Fruit fly (Drosophila melanogaster) whole organism, wandering third instar larva: ENCODE results near the gene CG10874.
A peak's percentile ranks its signal among the peaks of the same experiment; 100 is the strongest.

Experiments used
- Abd-B ChIP-seq: fragments of >200 bp; optimal IDR thresholded peaks from 2 replicates; lab custom pipeline; 2017; ENCODE audit warnings: missing biosample characterization, missing genetic modification characterization
- CG32264 ChIP-seq: fragments of 200-800 bp; sonication (Bioruptor generic); optimal IDR thresholded peaks from 2 replicates; lab custom pipeline; 2016; ENCODE audit warnings: missing biosample characterization, missing genetic modification characterization
- CG9705 ChIP-seq: fragments of 200-800 bp; sonication (Bioruptor generic); optimal IDR thresholded peaks from 2 replicates; lab custom pipeline; 2018; ENCODE audit warnings: missing biosample characterization, mild to moderate bottlenecking, missing genetic modification characterization
- CrebA ChIP-seq: fragments of 200-800 bp; sonication (Bioruptor generic); optimal IDR thresholded peaks from 2 replicates; lab custom pipeline; 2016; ENCODE audit warnings: missing biosample characterization, mild to moderate bottlenecking, missing genetic modification characterization, borderline replicate concordance
- Dfd ChIP-seq: fragments of >200 bp; optimal IDR thresholded peaks from 2 replicates; lab custom pipeline; 2017; ENCODE audit warnings: missing biosample characterization, missing genetic modification characterization
- Dif ChIP-seq: fragments of 200-275, 200-300 bp; sonication (Bioruptor generic); optimal IDR thresholded peaks from 2 replicates; lab custom pipeline; 2018; ENCODE audit warnings: missing biosample characterization, missing genetic modification characterization; ENCODE audit not compliant: partially characterized antibody
- GATAd ChIP-seq: sonication (Bioruptor generic); optimal IDR thresholded peaks from 2 replicates; lab custom pipeline; 2016; ENCODE audit warnings: missing biosample characterization, missing genetic modification characterization
- HLH106 ChIP-seq: fragments of 200-800 bp; optimal IDR thresholded peaks from 3 replicates; lab custom pipeline; 2019; ENCODE audit warnings: missing biosample characterization, mild to moderate bottlenecking, missing genetic modification characterization, moderate library complexity
- Hnf4 ChIP-seq: fragments of 200-800 bp; sonication (Bioruptor generic); optimal IDR thresholded peaks from 2 replicates; lab custom pipeline; 2016; ENCODE audit warnings: missing biosample characterization, mild to moderate bottlenecking, missing genetic modification characterization
- Hr78 ChIP-seq: fragments of >200 bp; optimal IDR thresholded peaks from 2 replicates; lab custom pipeline; 2017; ENCODE audit warnings: missing biosample characterization, missing genetic modification characterization
- Hr83 ChIP-seq: fragments of 200-300 bp; sonication (Bioruptor generic); optimal IDR thresholded peaks from 2 replicates; lab custom pipeline; 2016; ENCODE audit warnings: missing biosample characterization, mild to moderate bottlenecking, missing genetic modification characterization, moderate library complexity; ENCODE audit not compliant: poor library complexity, severe bottlenecking
- Jra ChIP-seq: sonication (Bioruptor generic); optimal IDR thresholded peaks from 2 replicates; lab custom pipeline; 2016; ENCODE audit warnings: missing biosample characterization, missing genetic modification characterization
- Mio ChIP-seq: sonication (Bioruptor generic); optimal IDR thresholded peaks from 2 replicates; lab custom pipeline; 2016; ENCODE audit warnings: missing biosample characterization, missing genetic modification characterization
- Myc ChIP-seq: fragments of >200 bp; optimal IDR thresholded peaks from 2 replicates; lab custom pipeline; 2017
- N ChIP-seq: fragments of >200 bp; optimal IDR thresholded peaks from 2 replicates; lab custom pipeline; 2018; ENCODE audit warnings: missing biosample characterization, missing external identifiers, missing genetic modification characterization
- OdsH ChIP-seq: fragments of 200-800 bp; sonication (Bioruptor generic); optimal IDR thresholded peaks from 2 replicates; lab custom pipeline; 2016; ENCODE audit warnings: missing biosample characterization, mild to moderate bottlenecking, missing genetic modification characterization
- Rel ChIP-seq, 2 experiments: fragments of 200-800 bp; sonication (Bioruptor generic) in 1 of 2; optimal IDR thresholded peaks; 2 replicates in 1 of 2; 3 replicates in 1 of 2; lab custom pipeline; 2016 to 2019; ENCODE audit warnings: mild to moderate bottlenecking in 2 of 2, missing biosample characterization in 2 of 2, missing genetic modification characterization in 2 of 2, moderate library complexity in 1 of 2
- Sp1 ChIP-seq: fragments of 200-800 bp; sonication (Bioruptor generic); optimal IDR thresholded peaks from 3 replicates; lab custom pipeline; 2019; ENCODE audit warnings: missing biosample characterization, mild to moderate bottlenecking, missing genetic modification characterization, moderate library complexity
- Vsx2 ChIP-seq: fragments of 200-300, 225-300 bp; sonication (Bioruptor generic); optimal IDR thresholded peaks from 2 replicates; lab custom pipeline; 2018; ENCODE audit warnings: missing biosample characterization, missing genetic modification characterization; ENCODE audit not compliant: partially characterized antibody
- br ChIP-seq: fragments of 200-800 bp; sonication (Bioruptor generic); optimal IDR thresholded peaks from 2 replicates; lab custom pipeline; 2016; ENCODE audit warnings: missing biosample characterization, missing genetic modification characterization
- brk ChIP-seq: fragments of 200-800 bp; sonication (Bioruptor generic); optimal IDR thresholded peaks from 2 replicates; lab custom pipeline; 2016; ENCODE audit warnings: missing biosample characterization, mild to moderate bottlenecking, missing genetic modification characterization
- dl ChIP-seq, 2 experiments: fragments of 175-275, 200-275 bp in 1 of 2; fragments of 200-275 bp in 1 of 2; sonication (Bioruptor generic); optimal IDR thresholded peaks; lab custom pipeline; 2018; ENCODE audit warnings: mild to moderate bottlenecking in 2 of 2, missing biosample characterization in 2 of 2, missing genetic modification characterization in 2 of 2, moderate library complexity in 2 of 2; ENCODE audit not compliant: partially characterized antibody in 2 of 2, insufficient read depth in 1 of 2
- dmrt93B ChIP-seq: fragments of 200-800 bp; sonication (Bioruptor generic); optimal IDR thresholded peaks from 2 replicates; lab custom pipeline; 2018; ENCODE audit warnings: missing biosample characterization, mild to moderate bottlenecking, missing genetic modification characterization
- dsf ChIP-seq: sonication (Bioruptor generic); optimal IDR thresholded peaks from 2 replicates; lab custom pipeline; 2016; ENCODE audit warnings: missing biosample characterization, missing genetic modification characterization, borderline replicate concordance
- ey ChIP-seq: fragments of 200-800 bp; sonication (Bioruptor generic); optimal IDR thresholded peaks from 2 replicates; lab custom pipeline; 2016; ENCODE audit warnings: missing biosample characterization, missing genetic modification characterization
- foxo ChIP-seq, 2 experiments: fragments of 200-800 bp; sonication (Bioruptor generic); optimal IDR thresholded peaks; 2 replicates in 1 of 2; 3 replicates in 1 of 2; lab custom pipeline; 2016 to 2017; ENCODE audit warnings: missing biosample characterization in 2 of 2, missing genetic modification characterization in 2 of 2
- fru ChIP-seq: fragments of 200-800 bp; sonication (Bioruptor generic); optimal IDR thresholded peaks from 3 replicates; lab custom pipeline; 2016; ENCODE audit warnings: missing biosample characterization, mild to moderate bottlenecking, missing genetic modification characterization
- h ChIP-seq: fragments of 200-800 bp; sonication (Bioruptor generic); optimal IDR thresholded peaks from 3 replicates; lab custom pipeline; 2016; ENCODE audit warnings: missing biosample characterization, mild to moderate bottlenecking, missing genetic modification characterization
- jim ChIP-seq: fragments of 175-275, 200-325 bp; sonication (Bioruptor generic); optimal IDR thresholded peaks from 2 replicates; lab custom pipeline; 2016; ENCODE audit warnings: missing biosample characterization, mild to moderate bottlenecking, missing genetic modification characterization
- lola ChIP-seq: fragments of >200 bp; optimal IDR thresholded peaks from 2 replicates; lab custom pipeline; 2017; ENCODE audit warnings: missing biosample characterization, missing genetic modification characterization
- pan ChIP-seq: fragments of >200 bp; optimal IDR thresholded peaks from 2 replicates; lab custom pipeline; 2017
- psq ChIP-seq: fragments of 200-800 bp; sonication (Bioruptor generic); optimal IDR thresholded peaks from 3 replicates; lab custom pipeline; 2017; ENCODE audit warnings: missing biosample characterization, mild to moderate bottlenecking, missing genetic modification characterization, moderate library complexity
- rgr ChIP-seq: fragments of 200-800 bp; sonication (Bioruptor generic); optimal IDR thresholded peaks from 3 replicates; lab custom pipeline; 2016; ENCODE audit warnings: missing biosample characterization, mild to moderate bottlenecking, missing genetic modification characterization
- sage ChIP-seq: fragments of 200-800 bp; sonication (Bioruptor generic); optimal IDR thresholded peaks from 2 replicates; lab custom pipeline; 2016; ENCODE audit warnings: missing biosample characterization, mild to moderate bottlenecking, missing genetic modification characterization
- sv ChIP-seq: fragments of 200-800 bp; sonication (Bioruptor generic); optimal IDR thresholded peaks from 3 replicates; lab custom pipeline; 2016; ENCODE audit warnings: missing biosample characterization, missing genetic modification characterization
- tai ChIP-seq: sonication (Bioruptor generic); optimal IDR thresholded peaks from 2 replicates; lab custom pipeline; 2016; ENCODE audit warnings: missing biosample characterization, missing genetic modification characterization
- usp ChIP-seq: fragments of >200 bp; optimal IDR thresholded peaks from 2 replicates; lab custom pipeline; 2017; ENCODE audit warnings: missing biosample characterization, missing genetic modification characterization
- woc ChIP-seq: sonication (Bioruptor generic); optimal IDR thresholded peaks from 2 replicates; lab custom pipeline; 2016; ENCODE audit warnings: missing biosample characterization, mild to moderate bottlenecking, missing genetic modification characterization

Gene CG10874

DNA sequence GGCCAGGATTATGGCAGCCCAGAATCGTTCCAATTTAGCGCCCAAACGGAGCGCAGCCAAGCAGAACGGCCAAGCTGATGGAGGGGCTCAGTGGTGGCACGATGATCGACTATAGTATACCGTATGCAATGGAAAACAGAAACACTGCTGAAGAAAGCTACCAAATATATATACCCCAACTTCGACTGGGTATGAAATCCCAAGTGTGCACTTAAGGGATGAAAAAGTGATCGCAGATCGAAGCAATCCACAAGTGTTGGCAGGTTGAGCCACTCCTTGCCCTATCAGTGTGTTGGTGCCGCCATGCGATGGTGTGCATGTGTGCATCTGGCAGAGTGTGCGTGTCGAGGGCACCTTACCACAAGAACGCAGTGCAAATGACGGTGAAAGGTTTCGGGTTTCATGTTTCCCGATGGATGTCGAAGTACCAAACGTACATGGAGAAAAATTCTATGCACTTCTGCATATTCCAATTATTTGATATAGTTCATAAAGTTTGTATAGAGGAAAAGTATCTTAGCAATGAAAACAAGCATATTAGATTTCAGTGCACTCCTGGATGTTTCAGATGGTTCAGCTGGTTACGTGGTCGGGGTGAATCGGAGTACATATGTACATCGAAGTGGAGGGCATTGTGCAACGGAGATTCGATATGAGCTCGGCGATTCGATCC lies 10.1 kb downstream of the CG10874 start:
- TF ChIP-seq dmrt93B (GFP tag; lab: Kevin White, UChicago), result no peak
- TF ChIP-seq Jra (GFP tag; lab: Kevin White, UChicago), result no peak
- TF ChIP-seq Vsx2 (GFP tag; lab: Kevin White, UChicago), result no peak
- TF ChIP-seq psq, result peak; percentile 14
- no peak for TF ChIP-seq CrebA
- TF ChIP-seq h (GFP tag; lab: Kevin White, UChicago), result peak; percentile 20
- peak; percentile 7 for TF ChIP-seq br
- TF ChIP-seq Hr83, result no peak
- TF ChIP-seq jim (GFP tag; lab: Kevin White, UChicago), result no peak
- no peak for TF ChIP-seq dl (GFP tag; optimal IDR thresholded peaks at IDR 0.05; lab: Kevin White, UChicago; ENCODE audit: insufficient read depth in 1 of 2, partially characterized antibody in 2 of 2)
- no peak for TF ChIP-seq brk
- TF ChIP-seq GATAd (GFP tag; lab: Kevin White, UChicago), result no peak
- no peak for TF ChIP-seq dsf
- no peak for TF ChIP-seq usp (GFP tag; lab: Kevin White, UChicago)
- no peak for TF ChIP-seq tai
- TF ChIP-seq pan (lab: Kevin White, UChicago), result no peak
- peak in 1 of 2 experiments; percentile 37 for TF ChIP-seq foxo (GFP tag; optimal IDR thresholded peaks at IDR 0.05; lab: Kevin White, UChicago)
- TF ChIP-seq Myc, result no peak
- no peak for TF ChIP-seq Dfd (GFP tag; lab: Kevin White, UChicago)
- TF ChIP-seq N (GFP tag; lab: Kevin White, UChicago), result no peak
- TF ChIP-seq OdsH (GFP tag; lab: Kevin White, UChicago), result peak; percentile 5
- TF ChIP-seq HLH106 (tag; lab: Kevin White, UChicago), result peak; percentile 34
- TF ChIP-seq CG32264 (GFP tag; lab: Kevin White, UChicago), result no peak
- TF ChIP-seq Mio (GFP tag; lab: Kevin White, UChicago), result no peak
- TF ChIP-seq rgr (GFP tag; lab: Kevin White, UChicago), result no peak
- TF ChIP-seq Rel (GFP tag; optimal IDR thresholded peaks at IDR 0.05; lab: Kevin White, UChicago), result no peak
- TF ChIP-seq Rel (tag; optimal IDR thresholded peaks at IDR 0.05; lab: Kevin White, UChicago), result no peak
- peak; percentile 10 for TF ChIP-seq Sp1 (GFP tag; lab: Kevin White, UChicago)
- TF ChIP-seq woc (GFP tag; lab: Kevin White, UChicago), result peak; percentile 64
- TF ChIP-seq Dif, result no peak
- TF ChIP-seq sage, result no peak
- TF ChIP-seq fru (GFP tag; lab: Kevin White, UChicago), result peak; percentile 59
- TF ChIP-seq Hnf4 (GFP tag; lab: Kevin White, UChicago), result peak; percentile 10
- TF ChIP-seq sv (GFP tag; lab: Kevin White, UChicago), result peak; percentile 31
- TF ChIP-seq lola (GFP tag; lab: Kevin White, UChicago), result no peak
- no peak for TF ChIP-seq CG9705 (GFP tag; lab: Kevin White, UChicago)
- TF ChIP-seq Hr78 (GFP tag; lab: Kevin White, UChicago), result no peak
- no peak for TF ChIP-seq Abd-B
- no peak for TF ChIP-seq ey (GFP tag; lab: Kevin White, UChicago)
- TF ChIP-seq, all 38 proteins: peak for 11

DNA sequence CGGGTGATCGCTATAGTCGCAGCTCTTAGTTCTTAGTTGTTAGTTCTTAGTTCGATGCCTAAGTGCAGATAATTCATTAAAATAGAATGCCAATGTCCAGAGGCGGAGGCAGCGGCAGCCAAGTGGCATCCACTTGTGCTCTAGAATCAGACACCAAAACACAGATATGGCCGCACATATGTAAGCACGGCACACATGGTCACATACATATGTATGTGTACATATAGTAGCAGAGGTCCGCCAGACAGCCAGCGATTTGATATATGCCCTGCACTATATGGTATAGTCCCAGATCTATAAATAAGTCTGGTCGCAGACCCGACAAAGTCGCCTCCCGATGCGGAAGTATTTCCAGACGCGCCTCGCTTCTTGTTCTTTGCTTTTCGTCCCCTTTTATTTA lies 11.5 kb downstream of the CG10874 start:
- no peak for TF ChIP-seq rgr (GFP tag; lab: Kevin White, UChicago)
- TF ChIP-seq sv (GFP tag; lab: Kevin White, UChicago), result no peak
- TF ChIP-seq Myc, result no peak
- TF ChIP-seq Mio (GFP tag; lab: Kevin White, UChicago), result no peak
- no peak for TF ChIP-seq lola (GFP tag; lab: Kevin White, UChicago)
- no peak for TF ChIP-seq Hr83
- TF ChIP-seq Hnf4 (GFP tag; lab: Kevin White, UChicago), result no peak
- no peak for TF ChIP-seq brk

DNA sequence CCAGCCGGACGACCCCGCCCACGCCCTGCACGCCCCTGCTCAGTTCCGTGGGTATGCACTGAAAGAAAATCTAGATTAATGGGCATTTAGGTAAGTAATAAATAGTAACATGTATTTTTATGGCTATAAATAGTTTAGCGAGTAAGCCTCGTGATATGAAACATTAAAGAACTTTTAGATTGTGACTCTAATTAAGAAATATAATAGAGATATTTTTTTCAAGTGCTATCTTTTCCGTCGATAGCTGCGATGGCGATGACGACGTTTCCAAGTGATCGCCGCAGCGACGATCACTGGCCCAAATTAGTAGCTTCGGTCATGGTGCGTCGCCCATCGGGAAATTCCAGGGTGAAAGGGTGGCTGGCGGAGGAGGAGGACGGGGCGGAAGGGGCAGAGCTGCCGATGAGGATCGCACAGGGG lies 12.1 kb downstream of the CG10874 start:
- TF ChIP-seq Hnf4 (GFP tag; lab: Kevin White, UChicago), result peak; percentile 57
- TF ChIP-seq CG32264 (GFP tag; lab: Kevin White, UChicago), result peak; percentile 26
- TF ChIP-seq rgr (GFP tag; lab: Kevin White, UChicago), result peak; percentile 79
- no peak for TF ChIP-seq woc (GFP tag; lab: Kevin White, UChicago)
- peak; percentile 50 for TF ChIP-seq sage
- no peak for TF ChIP-seq GATAd (GFP tag; lab: Kevin White, UChicago)
- TF ChIP-seq N (GFP tag; lab: Kevin White, UChicago), result no peak
- TF ChIP-seq dsf, result no peak
- TF ChIP-seq fru (GFP tag; lab: Kevin White, UChicago), result peak; percentile 75
- peak; percentile 67 for TF ChIP-seq OdsH (GFP tag; lab: Kevin White, UChicago)
- TF ChIP-seq ey (GFP tag; lab: Kevin White, UChicago), result peak; percentile 69
- peak; percentile 14 for TF ChIP-seq Jra (GFP tag; lab: Kevin White, UChicago)
- TF ChIP-seq psq, result peak; percentile 64
- peak; percentile 71 for TF ChIP-seq HLH106 (tag; lab: Kevin White, UChicago)
- TF ChIP-seq Sp1 (GFP tag; lab: Kevin White, UChicago), result peak; percentile 68
- TF ChIP-seq sv (GFP tag; lab: Kevin White, UChicago), result peak; percentile 64
- TF ChIP-seq dl (GFP tag; optimal IDR thresholded peaks at IDR 0.05; lab: Kevin White, UChicago; ENCODE audit: insufficient read depth in 1 of 2, partially characterized antibody in 2 of 2), result no peak
- TF ChIP-seq br, result peak; percentile 63
- TF ChIP-seq h (GFP tag; lab: Kevin White, UChicago), result peak; percentile 77
- no peak for TF ChIP-seq lola (GFP tag; lab: Kevin White, UChicago)
- TF ChIP-seq Mio (GFP tag; lab: Kevin White, UChicago), result no peak
- TF ChIP-seq foxo (GFP tag; optimal IDR thresholded peaks at IDR 0.05; lab: Kevin White, UChicago), result peak in 1 of 2 experiments; percentile 81
- TF ChIP-seq dmrt93B (GFP tag; lab: Kevin White, UChicago), result peak; percentile 40
